Worm (Caenorhabditis elegans): ENCODE data around the gene msp-31.
"Not testable (repeated sequence)": the region's sequence is repeated elsewhere in the genome, so short reads cannot be mapped to it uniquely, and the experiment has no call there.

DNA sequence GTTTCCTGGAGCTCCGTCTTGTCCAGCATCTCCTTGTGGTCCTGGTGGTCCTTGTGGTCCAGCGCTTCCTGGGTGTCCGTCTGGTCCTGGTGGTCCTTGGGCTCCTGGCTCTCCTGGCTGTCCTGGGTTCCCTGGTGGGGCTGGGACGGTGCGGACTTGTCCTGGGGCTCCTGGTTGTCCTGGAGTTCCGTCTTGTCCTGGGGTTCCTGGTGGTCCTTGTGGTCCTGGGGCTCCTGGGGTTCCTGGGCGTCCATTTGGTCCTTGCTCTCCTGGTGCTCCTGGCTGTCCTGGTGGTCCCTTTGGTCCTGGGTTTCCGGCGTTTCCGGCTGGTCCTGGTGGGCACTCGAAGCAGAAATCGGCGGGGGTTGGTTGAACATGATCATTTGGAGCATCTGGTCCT lies 49.5 kb downstream of the msp-31 start:
- not testable (repeated sequence) for TF ChIP-seq madf-8 (GFP tag; conservative IDR thresholded peaks at IDR 0.05); B0035.1 (tag; optimal IDR thresholded peaks at IDR 0.05); ccch-3 (GFP tag; optimal IDR thresholded peaks at IDR 0.05); ztf-3 (GFP tag; optimal IDR thresholded peaks at IDR 0.05); snpc-4 (GFP tag; optimal IDR thresholded peaks at IDR 0.05); snpc-4 (tag; optimal IDR thresholded peaks at IDR 0.05); F10E7.11 (tag; optimal IDR thresholded peaks at IDR 0.05); F55B11.4 (tag; optimal IDR thresholded peaks at IDR 0.05; ENCODE audit: borderline replicate concordance, insufficient read depth); nhr-90 (tag; optimal IDR thresholded peaks at IDR 0.05)
